Fruit fly (Drosophila melanogaster) whole organism, embryonic: ENCODE results near the gene CG7914.

Source experiments
- Adf1 ChIP-seq: fragments of 200-800 bp; sonication (Bioruptor generic); IDR thresholded peaks from 2 replicates; pipeline ENCODE4 v1.3.6; 2022; ENCODE audit warnings: missing biosample characterization, missing genetic modification characterization
- Atf3 ChIP-seq: fragments of 200-800 bp; sonication (Bioruptor generic); optimal IDR thresholded peaks from 3 replicates; lab custom pipeline; 2016; ENCODE audit warnings: missing biosample characterization, missing genetic modification characterization
- Blimp-1 ChIP-seq: fragments of 200-800 bp; sonication (Bioruptor generic); optimal IDR thresholded peaks from 3 replicates; lab custom pipeline; 2018; ENCODE audit warnings: missing biosample characterization, missing genetic modification characterization, mild to moderate bottlenecking, moderate library complexity, missing genetic modification reagents
- BtbVII ChIP-seq: fragments of 200-800 bp; sonication (Bioruptor generic); optimal IDR thresholded peaks from 3 replicates; lab custom pipeline; 2017; ENCODE audit warnings: missing biosample characterization, mild to moderate bottlenecking, missing genetic modification characterization
- CG10431 ChIP-seq: fragments of 200-800 bp; sonication (Bioruptor generic); optimal IDR thresholded peaks from 3 replicates; lab custom pipeline; 2018; ENCODE audit warnings: missing biosample characterization, mild to moderate bottlenecking, missing genetic modification characterization
- CG10959 ChIP-seq: fragments of 200-800 bp; sonication (Bioruptor generic); IDR thresholded peaks from 2 replicates; pipeline ENCODE4 v1.3.6; 2022; ENCODE audit warnings: missing biosample characterization, missing genetic modification characterization
- CG11093 ChIP-seq: fragments of 200-800 bp; sonication (Bioruptor generic); IDR thresholded peaks from 3 replicates; pipeline ENCODE4 v1.3.6; 2022; ENCODE audit warnings: missing biosample characterization, missing genetic modification characterization
- CG11696 ChIP-seq: fragments of 200-800 bp; sonication (Bioruptor generic); IDR thresholded peaks from 2 replicates; pipeline ENCODE4 v1.3.6; 2022; ENCODE audit warnings: missing biosample characterization, missing genetic modification characterization
- CG12391 ChIP-seq: fragments of 200-800 bp; sonication (Bioruptor generic); optimal IDR thresholded peaks from 3 replicates; lab custom pipeline; 2018; ENCODE audit warnings: missing biosample characterization, mild to moderate bottlenecking, missing genetic modification characterization, moderate library complexity
- CG12769 ChIP-seq: fragments of 200-800 bp; sonication (Bioruptor generic); optimal IDR thresholded peaks from 2 replicates; lab custom pipeline; 2019; ENCODE audit warnings: missing biosample characterization, mild to moderate bottlenecking, missing genetic modification characterization, moderate library complexity
- CG12942 ChIP-seq: fragments of 200-800 bp; sonication (Bioruptor generic); optimal IDR thresholded peaks from 3 replicates; lab custom pipeline; 2016; ENCODE audit warnings: missing biosample characterization, missing genetic modification characterization
- CG13624 ChIP-seq: fragments of 200-800 bp; sonication (Bioruptor generic); optimal IDR thresholded peaks from 2 replicates; lab custom pipeline; 2016; ENCODE audit warnings: missing biosample characterization, missing genetic modification characterization
- CG13775 ChIP-seq: fragments of 200-800 bp; sonication (Bioruptor generic); optimal IDR thresholded peaks from 3 replicates; lab custom pipeline; 2017; ENCODE audit warnings: missing biosample characterization, mild to moderate bottlenecking, missing genetic modification characterization
- CG15479 ChIP-seq: fragments of 200-800 bp; sonication (Bioruptor generic); optimal IDR thresholded peaks from 3 replicates; lab custom pipeline; 2019; ENCODE audit warnings: missing biosample characterization, mild to moderate bottlenecking, missing genetic modification characterization, moderate library complexity
- CG1603 ChIP-seq: fragments of 200-800 bp; sonication (Bioruptor generic); optimal IDR thresholded peaks from 2 replicates; lab custom pipeline; 2019; ENCODE audit warnings: missing biosample characterization, mild to moderate bottlenecking, missing genetic modification characterization, moderate library complexity
- CG17328 ChIP-seq: fragments of 200-800 bp; sonication (Bioruptor generic); IDR thresholded peaks from 2 replicates; pipeline ENCODE4 v1.3.6; 2022; ENCODE audit warnings: missing biosample characterization, missing genetic modification characterization
- CG17361 ChIP-seq: fragments of 200-800 bp; sonication (Bioruptor generic); IDR thresholded peaks from 3 replicates; pipeline ENCODE4 v1.3.6; 2022; ENCODE audit warnings: missing biosample characterization, missing genetic modification characterization
- CG17802 ChIP-seq: fragments of 200-800 bp; sonication (Bioruptor generic); optimal IDR thresholded peaks from 2 replicates; lab custom pipeline; 2018; ENCODE audit warnings: missing biosample characterization, mild to moderate bottlenecking, missing genetic modification characterization, moderate library complexity
- CG30020 ChIP-seq: fragments of 200-800 bp; optimal IDR thresholded peaks from 2 replicates; lab custom pipeline; 2019; ENCODE audit warnings: missing biosample characterization, mild to moderate bottlenecking, missing genetic modification characterization, moderate library complexity
- CG3163 ChIP-seq: fragments of 200-800 bp; sonication (Bioruptor generic); optimal IDR thresholded peaks from 3 replicates; lab custom pipeline; 2016; ENCODE audit warnings: missing biosample characterization, missing genetic modification characterization
- CG3407 ChIP-seq: fragments of 200-800 bp; sonication (Bioruptor generic); optimal IDR thresholded peaks from 2 replicates; lab custom pipeline; 2018; ENCODE audit warnings: missing biosample characterization, mild to moderate bottlenecking, missing genetic modification characterization
- CG6254 ChIP-seq: fragments of 200-800 bp; sonication (Bioruptor generic); optimal IDR thresholded peaks from 3 replicates; lab custom pipeline; 2017; ENCODE audit warnings: mild to moderate bottlenecking, missing biosample characterization, missing genetic modification reagents, missing genetic modification characterization
- CG6683 ChIP-seq: fragments of 200-800 bp; sonication (Bioruptor generic); optimal IDR thresholded peaks from 2 replicates; lab custom pipeline; 2017; ENCODE audit warnings: missing biosample characterization, mild to moderate bottlenecking, missing genetic modification characterization, missing genetic modification reagents
- CG7839 ChIP-seq: fragments of 200-800 bp; sonication (Bioruptor generic); optimal IDR thresholded peaks from 3 replicates; lab custom pipeline; 2018; ENCODE audit warnings: missing biosample characterization, mild to moderate bottlenecking, missing genetic modification characterization, moderate library complexity
- CG8478 ChIP-seq: fragments of >200 bp; optimal IDR thresholded peaks from 2 replicates; lab custom pipeline; 2018
- Dip2 ChIP-seq: fragments of 200-800 bp; sonication (Bioruptor generic); IDR thresholded peaks from 2 replicates; pipeline ENCODE4 v1.3.6; 2022; ENCODE audit warnings: missing biosample characterization, missing genetic modification characterization
- Dip3 ChIP-seq: fragments of 200-800 bp; sonication (Bioruptor generic); optimal IDR thresholded peaks from 3 replicates; lab custom pipeline; 2016; ENCODE audit warnings: missing biosample characterization, missing genetic modification characterization
- Fer2 ChIP-seq: fragments of 200-800 bp; sonication (Bioruptor generic); optimal IDR thresholded peaks from 2 replicates; lab custom pipeline; 2018; ENCODE audit warnings: missing biosample characterization, mild to moderate bottlenecking, missing genetic modification characterization, moderate library complexity
- HLH3B ChIP-seq: fragments of 200-800 bp; sonication (Bioruptor generic); IDR thresholded peaks from 2 replicates; pipeline ENCODE4 v1.3.6; 2022; ENCODE audit warnings: missing biosample characterization, missing genetic modification characterization
- Hand ChIP-seq: fragments of 200-800 bp; sonication (Bioruptor generic); optimal IDR thresholded peaks from 2 replicates; lab custom pipeline; 2017; ENCODE audit warnings: mild to moderate bottlenecking, missing biosample characterization, missing genetic modification reagents, missing genetic modification characterization
- Hsf ChIP-seq: fragments of 200-800 bp; sonication (Bioruptor generic); optimal IDR thresholded peaks from 3 replicates; lab custom pipeline; 2016; ENCODE audit warnings: missing biosample characterization, missing genetic modification characterization
- NC2α ChIP-seq: fragments of 200-800 bp; sonication (Bioruptor generic); optimal IDR thresholded peaks from 2 replicates; lab custom pipeline; 2016; ENCODE audit warnings: missing biosample characterization, missing genetic modification characterization
- NfI ChIP-seq: fragments of 200-800 bp; sonication (Bioruptor generic); optimal IDR thresholded peaks from 3 replicates; lab custom pipeline; 2018; ENCODE audit warnings: missing biosample characterization, mild to moderate bottlenecking, missing genetic modification characterization, moderate library complexity
- Oli ChIP-seq: fragments of 200-800 bp; sonication (Bioruptor generic); optimal IDR thresholded peaks from 2 replicates; lab custom pipeline; 2018; ENCODE audit warnings: missing biosample characterization, mild to moderate bottlenecking, missing genetic modification characterization, moderate library complexity
- Ssrp ChIP-seq: fragments of 200-800 bp; sonication (Bioruptor generic); optimal IDR thresholded peaks from 2 replicates; lab custom pipeline; 2018; ENCODE audit warnings: missing biosample characterization, mild to moderate bottlenecking, missing genetic modification characterization, moderate library complexity
- Vsx1 ChIP-seq: fragments of 200-800 bp; sonication (Bioruptor generic); optimal IDR thresholded peaks from 2 replicates; lab custom pipeline; 2017; ENCODE audit warnings: missing biosample characterization, mild to moderate bottlenecking, missing genetic modification characterization, missing genetic modification reagents
- Xbp1 ChIP-seq: fragments of 200-800 bp; sonication (Bioruptor generic); optimal IDR thresholded peaks from 3 replicates; lab custom pipeline; 2016; ENCODE audit warnings: missing biosample characterization, mild to moderate bottlenecking, missing genetic modification characterization
- ac ChIP-seq: fragments of 200-800 bp; sonication (Bioruptor generic); optimal IDR thresholded peaks from 3 replicates; lab custom pipeline; 2017; ENCODE audit warnings: missing biosample characterization, mild to moderate bottlenecking, missing genetic modification characterization
- bsh ChIP-seq, 2 experiments: fragments of 200-800 bp; sonication (Bioruptor generic); optimal IDR thresholded peaks; 2 replicates each; lab custom pipeline; 2017 to 2018; ENCODE audit warnings: mild to moderate bottlenecking in 2 of 2, missing biosample characterization in 2 of 2, missing genetic modification characterization in 2 of 2, moderate library complexity in 1 of 2
- fd102C ChIP-seq: fragments of 200-800 bp; sonication (Bioruptor generic); optimal IDR thresholded peaks from 2 replicates; lab custom pipeline; 2018; ENCODE audit warnings: missing biosample characterization, mild to moderate bottlenecking, missing genetic modification characterization, moderate library complexity
- fu2 ChIP-seq: fragments of 200-800 bp; sonication (Bioruptor generic); optimal IDR thresholded peaks from 2 replicates; lab custom pipeline; 2016; ENCODE audit warnings: missing biosample characterization, missing genetic modification characterization
- gsb ChIP-seq: fragments of 200-800 bp; sonication (Bioruptor generic); IDR thresholded peaks from 2 replicates; pipeline ENCODE4 v1.3.6; 2022; ENCODE audit warnings: missing biosample characterization, missing genetic modification characterization
- lab ChIP-seq: fragments of 200-800 bp; sonication (Bioruptor generic); optimal IDR thresholded peaks from 3 replicates; lab custom pipeline; 2017; ENCODE audit warnings: missing biosample characterization, missing genetic modification characterization, mild to moderate bottlenecking, moderate library complexity, missing genetic modification reagents
- nau ChIP-seq: fragments of 200-800 bp; sonication (Bioruptor generic); optimal IDR thresholded peaks from 3 replicates; lab custom pipeline; 2017; ENCODE audit warnings: missing biosample characterization, mild to moderate bottlenecking, missing genetic modification characterization, missing genetic modification reagents
- rib ChIP-seq: fragments of 200-800 bp; sonication (Bioruptor generic); IDR thresholded peaks from 2 replicates; pipeline ENCODE4 v1.3.6; 2022; ENCODE audit warnings: missing biosample characterization, missing genetic modification characterization
- sd ChIP-seq: fragments of 200-800 bp; sonication (Bioruptor generic); optimal IDR thresholded peaks from 3 replicates; lab custom pipeline; 2018; ENCODE audit warnings: missing biosample characterization, mild to moderate bottlenecking, missing genetic modification characterization, moderate library complexity
- sens ChIP-seq: fragments of 200-800 bp; sonication (Bioruptor generic); peaks from one replicate; lab custom pipeline; 2016; ENCODE audit warnings: missing biosample characterization, missing genetic modification characterization
- sr ChIP-seq: fragments of 200-800 bp; sonication (Bioruptor generic); IDR thresholded peaks from 3 replicates; pipeline ENCODE4 v1.3.6; 2022; ENCODE audit warnings: missing biosample characterization, missing genetic modification characterization
- wdn ChIP-seq: fragments of 200-800 bp; sonication (Bioruptor generic); IDR thresholded peaks from 2 replicates; pipeline ENCODE4 v1.3.6; 2022; ENCODE audit warnings: missing biosample characterization, missing genetic modification characterization
- zf30C ChIP-seq: fragments of 200-800 bp; sonication (Bioruptor generic); optimal IDR thresholded peaks from 3 replicates; lab custom pipeline; 2018; ENCODE audit warnings: missing biosample characterization, mild to moderate bottlenecking, missing genetic modification characterization

CG7914 gene

DNA sequence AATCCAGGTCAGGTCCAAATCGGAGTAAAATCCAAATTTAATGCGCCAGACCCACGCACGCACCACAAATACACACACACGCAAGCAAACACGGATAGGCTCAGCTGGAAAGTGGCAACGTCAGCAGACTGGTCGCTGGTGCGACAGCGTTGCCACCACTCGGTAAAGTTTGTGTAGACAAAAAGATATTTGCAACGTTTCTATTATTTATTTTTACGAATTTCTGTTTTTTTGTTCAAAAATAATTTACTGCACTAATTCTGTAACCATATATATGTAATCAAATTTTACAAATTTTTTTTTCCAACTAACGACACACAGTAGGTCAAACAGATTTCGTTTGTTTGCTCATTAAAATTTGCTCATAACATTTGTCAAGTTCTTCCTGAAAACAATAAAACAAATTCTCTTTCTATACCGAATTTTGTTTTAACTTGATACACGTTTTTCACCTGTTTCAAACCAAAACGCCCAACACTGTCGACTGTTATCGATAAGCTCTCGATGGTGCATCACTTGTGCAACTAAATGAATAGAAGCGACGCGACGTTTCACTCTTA, 13.5 kb downstream of the CG7914 start, which contains the start of the genes CG7556 and CG7453 (continued):
- TF ChIP-seq sens (GFP tag; lab: Kevin White, UChicago) = peak; percentile 96
- TF ChIP-seq CG17328 (GFP tag; lab: Robert Waterston, UW) = 0 out of 2 replicates have a peak, but pooled peaks have one; percentile 27
- peak; percentile 42 for TF ChIP-seq CG6683 (GFP tag; lab: Kevin White, UChicago)
- no peak for TF ChIP-seq CG6254
- peak; percentile 61; the same call in 1 of the 2 replicates for TF ChIP-seq HLH3B (GFP tag; lab: Robert Waterston, UW)
- TF ChIP-seq NC2α = peak; percentile 48
- TF ChIP-seq sd = peak; percentile 4
- TF ChIP-seq nau (GFP tag; lab: Kevin White, UChicago) = peak; percentile 34
- no peak for TF ChIP-seq gsb (GFP tag; lab: Robert Waterston, UW)
- TF ChIP-seq ac (GFP tag; lab: Kevin White, UChicago) = no peak
- TF ChIP-seq CG1603 (tag; lab: Kevin White, UChicago) = peak; percentile 12
- TF ChIP-seq sr (GFP tag; lab: Robert Waterston, UW) = peak; percentile 78
- peak; percentile 70 for TF ChIP-seq Ssrp
- TF ChIP-seq NfI (GFP tag; lab: Kevin White, UChicago) = peak; percentile 76
- TF ChIP-seq CG13624 (GFP tag; lab: Kevin White, UChicago) = peak; percentile 79
- TF ChIP-seq CG8478 (lab: Kevin White, UChicago) = no peak
- no peak for TF ChIP-seq CG11696 (GFP tag; lab: Robert Waterston, UW)
- 0 out of 2 replicates have a peak, but pooled peaks have one; percentile 17 for TF ChIP-seq wdn (GFP tag; lab: Robert Waterston, UW)
- peak; percentile 35 for TF ChIP-seq Atf3 (GFP tag; lab: Kevin White, UChicago)
- no peak for TF ChIP-seq fd102C (GFP tag; lab: Kevin White, UChicago)
- TF ChIP-seq Oli = peak; percentile 69
- peak; percentile 55 for TF ChIP-seq Fer2 (tag; lab: Kevin White, UChicago)
- peak; percentile 18 for TF ChIP-seq CG10431
- no peak for TF ChIP-seq CG12769 (tag; lab: Kevin White, UChicago)
- peak; percentile 77 for TF ChIP-seq Dip3 (GFP tag; lab: Kevin White, UChicago)
- TF ChIP-seq Dip2 (GFP tag; lab: Robert Waterston, UW) = no peak
- TF ChIP-seq CG7839 (tag; lab: Kevin White, UChicago) = peak; percentile 76
- TF ChIP-seq Xbp1 (GFP tag; lab: Kevin White, UChicago) = peak; percentile 84
- TF ChIP-seq CG30020 (tag; lab: Kevin White, UChicago) = peak; percentile 72
- TF ChIP-seq Blimp-1 (GFP tag; lab: Kevin White, UChicago) = peak; percentile 61
- peak; percentile 64 for TF ChIP-seq zf30C (GFP tag; lab: Kevin White, UChicago)
- TF ChIP-seq bsh (GFP tag; optimal IDR thresholded peaks at IDR 0.05; lab: Kevin White, UChicago) = peak in 1 of 2 experiments; percentile 64
- no peak for TF ChIP-seq Vsx1 (GFP tag; lab: Kevin White, UChicago)
- TF ChIP-seq CG3407 (GFP tag; lab: Kevin White, UChicago) = peak; percentile 35
- TF ChIP-seq CG12391 = peak; percentile 89
- TF ChIP-seq Adf1 (GFP tag; lab: Robert Waterston, UW) = peak; percentile 38
- no peak for TF ChIP-seq Hand (GFP tag; lab: Kevin White, UChicago)
- peak; percentile 31 for TF ChIP-seq CG15479 (GFP tag; lab: Kevin White, UChicago)
- no peak for TF ChIP-seq CG10959
- peak; percentile 46 for TF ChIP-seq CG3163 (GFP tag; lab: Kevin White, UChicago)
- TF ChIP-seq CG11093 (GFP tag; lab: Robert Waterston, UW) = no peak
- TF ChIP-seq CG13775 = peak; percentile 83
- peak; percentile 79 for TF ChIP-seq fu2 (GFP tag; lab: Kevin White, UChicago)
- peak; percentile 26 for TF ChIP-seq CG17802
- peak; percentile 42 for TF ChIP-seq BtbVII (GFP tag; lab: Kevin White, UChicago)
- peak; percentile 84; the same call in 2 of the 3 replicates for TF ChIP-seq CG17361 (GFP tag; lab: Robert Waterston, UW)
- peak; percentile 78 for TF ChIP-seq Hsf (GFP tag; lab: Kevin White, UChicago)
- TF ChIP-seq rib (GFP tag; lab: Robert Waterston, UW) = no peak
- peak; percentile 66 for TF ChIP-seq CG12942 (GFP tag; lab: Kevin White, UChicago)
- peak; percentile 74 for TF ChIP-seq lab
